Worm (Caenorhabditis elegans) whole organism, young adult: Measurements from ENCODE around the gene T08D10.4.

ENCODE experiments used
- C06A6.2 ChIP-seq: fragments of 200-800 bp; sonication (Bioruptor generic); conservative IDR thresholded peaks from 2 replicates; pipeline ENCODE4 v1.3.6; 2022; ENCODE audit warnings: missing genetic modification characterization, missing compliant biosample characterization
- bed-1 ChIP-seq: fragments of 200-800 bp; sonication (Bioruptor generic); IDR thresholded peaks from 2 replicates; pipeline ENCODE4 v1.3.6; 2022; ENCODE audit warnings: missing genetic modification reagents, missing genetic modification characterization, missing compliant biosample characterization

DNA sequence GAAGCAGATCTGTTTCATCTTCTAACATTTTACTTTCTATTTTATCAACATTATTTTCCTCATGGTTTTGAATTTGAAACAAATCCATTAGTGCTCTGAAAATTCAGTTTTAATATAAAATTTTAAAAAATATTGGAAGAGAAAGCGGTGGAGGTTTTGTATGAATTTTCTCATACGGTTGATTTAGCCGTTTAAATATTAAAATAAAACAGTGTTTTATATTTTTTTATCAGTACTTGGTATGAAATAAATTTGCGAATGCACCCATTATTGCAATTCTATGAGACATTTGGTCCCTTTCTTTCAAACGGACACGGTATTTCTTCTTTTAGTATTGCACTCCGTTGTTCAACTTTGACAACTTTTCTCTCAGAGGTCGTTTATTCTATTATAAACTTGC is 21.6 kb downstream of the T08D10.4 start, which contains the start of gene dot-1.4:
- no peak for TF ChIP-seq bed-1 (GFP tag; lab: Robert Waterston, UW)
- no peak for TF ChIP-seq C06A6.2 (GFP tag; lab: Robert Waterston, UW)
